Worm (Caenorhabditis elegans) whole organism, L4/young adult: ENCODE measurements around the gene swan-2.

Source experiments
- dao-5 ChIP-seq: sonication (generic microtip); optimal IDR thresholded peaks from 2 replicates; lab custom pipeline; 2016; ENCODE audit warnings: missing genotype, missing genetic modification characterization, moderate library complexity, missing compliant biosample characterization
- him-1 ChIP-seq: sonication (generic microtip); optimal IDR thresholded peaks from 2 replicates; lab custom pipeline; 2016; ENCODE audit warnings: missing genotype, missing genetic modification reagents, missing genetic modification characterization, missing compliant biosample characterization

DNA sequence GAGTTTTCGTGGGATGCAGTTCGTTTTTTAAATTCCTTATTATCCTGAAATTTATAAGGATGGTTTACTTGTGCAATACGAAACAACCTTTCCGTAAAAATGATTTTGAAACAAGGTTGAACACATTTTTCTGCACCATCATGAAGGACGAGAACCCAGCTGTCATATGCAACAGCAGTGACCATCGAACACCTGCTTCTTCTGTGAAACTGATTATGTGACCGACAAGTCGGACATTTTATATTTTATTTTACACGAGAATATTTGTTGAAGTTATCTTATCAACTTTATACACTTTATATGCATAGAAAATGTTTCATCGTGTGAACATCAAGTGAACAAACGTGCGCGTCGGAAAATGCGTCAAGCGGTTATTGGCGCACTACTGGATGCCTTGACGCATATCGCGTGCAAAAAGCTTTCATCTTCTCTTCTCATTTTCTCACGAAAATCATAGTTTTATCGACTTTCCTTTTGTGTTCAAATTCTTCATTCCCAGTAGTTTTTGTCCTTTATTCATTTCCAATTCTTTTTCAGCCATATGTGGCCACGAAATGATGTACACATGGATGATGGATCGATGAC is 14.8 kb upstream of the swan-2 start, which contains the start of gene sel-10:
- TF ChIP-seq him-1 (tag; lab: Kevin White, UChicago), result no peak
- no peak for TF ChIP-seq dao-5 (tag; lab: Kevin White, UChicago)
